Worm (Caenorhabditis elegans) whole organism, L4 larva: ENCODE data around the gene K03B4.6.

ENCODE experiments used
- F26F4.8 ChIP-seq: fragments of 200-800 bp; sonication (Bioruptor generic); conservative IDR thresholded peaks from 2 replicates; pipeline ENCODE4 v1.3.6; 2022; ENCODE audit warnings: missing genetic modification characterization, missing compliant biosample characterization
- F44E2.7 ChIP-seq: fragments of 200-800 bp; sonication (Bioruptor generic); IDR thresholded peaks from 2 replicates; pipeline ENCODE4 v2.1.2; 2022; ENCODE audit warnings: missing genetic modification characterization, missing compliant biosample characterization
- T26A8.4 ChIP-seq: fragments of 200-800 bp; sonication (Bioruptor generic); IDR thresholded peaks from 2 replicates; pipeline ENCODE4 v1.3.6; 2022; ENCODE audit warnings: missing genetic modification characterization, missing compliant biosample characterization
- Y105C5A.15 ChIP-seq: fragments of 200-800 bp; sonication (Bioruptor generic); IDR thresholded peaks from 2 replicates; pipeline ENCODE4 v1.3.6; 2022; ENCODE audit warnings: missing genetic modification characterization, missing compliant biosample characterization
- aly-2 ChIP-seq: sonication (generic microtip); optimal IDR thresholded peaks from 2 replicates; lab custom pipeline; 2018; ENCODE audit warnings: missing biosample characterization, missing genetic modification characterization
- ama-1 ChIP-seq: fragments of 150-350 bp; optimal IDR thresholded peaks from 2 replicates; lab custom pipeline; 2014; ENCODE audit warnings: inconsistent platforms, mixed read lengths
- ceh-20 ChIP-seq: fragments of 200-800 bp; sonication (Bioruptor generic); IDR thresholded peaks from 2 replicates; pipeline ENCODE4 v1.3.6; 2022; ENCODE audit warnings: missing genetic modification reagents, missing genetic modification characterization, missing compliant biosample characterization
- ces-1 ChIP-seq: fragments of 150-350 bp; sonication (generic microtip); optimal IDR thresholded peaks from 4 replicates; lab custom pipeline; 2014; ENCODE audit warnings: missing biosample characterization, missing genetic modification reagents, missing genetic modification characterization
- daf-16 ChIP-seq, 3 experiments: sonication (generic microtip); optimal IDR thresholded peaks; 2 replicates each; lab custom pipeline; 2016 to 2017; ENCODE audit warnings: missing genetic modification characterization in 3 of 3, missing genetic modification reagents in 3 of 3, mild to moderate bottlenecking in 2 of 3, missing compliant biosample characterization in 2 of 3, missing biosample characterization in 1 of 3, moderate library complexity in 1 of 3
- daf-19 ChIP-seq: fragments of 200-800 bp; sonication (Bioruptor generic); conservative IDR thresholded peaks from 2 replicates; pipeline ENCODE4 v1.3.6; 2022; ENCODE audit warnings: missing genetic modification characterization, missing compliant biosample characterization
- dmd-6 ChIP-seq: fragments of 200-800 bp; sonication (Bioruptor generic); IDR thresholded peaks from 2 replicates; pipeline ENCODE4 v1.3.6; 2022; ENCODE audit warnings: missing genetic modification reagents, missing genetic modification characterization, missing compliant biosample characterization
- dpl-1 ChIP-seq: fragments of 150-350 bp; optimal IDR thresholded peaks from 2 replicates; lab custom pipeline; 2014; ENCODE audit warnings: missing biosample characterization, missing genetic modification reagents, missing genetic modification characterization
- fos-1 ChIP-seq: fragments of 150-350 bp; optimal IDR thresholded peaks from 2 replicates; lab custom pipeline; 2014; ENCODE audit warnings: missing biosample characterization, missing genetic modification characterization
- hlh-11 ChIP-seq: fragments of 200-800 bp; sonication (Bioruptor generic); optimal IDR thresholded peaks from 2 replicates; lab custom pipeline; 2018; ENCODE audit warnings: mild to moderate bottlenecking, missing genetic modification characterization, missing compliant biosample characterization
- hlh-30 ChIP-seq: sonication (generic microtip); optimal IDR thresholded peaks from 2 replicates; lab custom pipeline; 2017; ENCODE audit warnings: antibody characterized with exemption, mild to moderate bottlenecking, missing genetic modification characterization, missing compliant biosample characterization; ENCODE audit not compliant: insufficient read depth
- lim-7 ChIP-seq: fragments of 200-800 bp; sonication (Bioruptor generic); IDR thresholded peaks from 2 replicates; pipeline ENCODE4 v1.3.6; 2022; ENCODE audit warnings: missing genetic modification characterization, missing compliant biosample characterization
- lin-13 ChIP-seq: fragments of 150-350 bp; optimal IDR thresholded peaks from 2 replicates; lab custom pipeline; 2014; ENCODE audit warnings: missing biosample characterization, missing genetic modification reagents, missing genetic modification characterization
- lin-15B ChIP-seq: fragments of 150-350 bp; sonication (generic microtip); optimal IDR thresholded peaks from 3 replicates; lab custom pipeline; 2014; ENCODE audit warnings: missing biosample characterization, missing genetic modification characterization
- lsy-2 ChIP-seq, 2 experiments: fragments of 150-350 bp in 1 of 2; sonication (generic microtip) in 1 of 2; optimal IDR thresholded peaks; 2 replicates each; lab custom pipeline; 2014 to 2017; ENCODE audit warnings: missing biosample characterization in 2 of 2, missing genetic modification characterization in 2 of 2
- mdl-1 ChIP-seq, 2 experiments: fragments of 150-350 bp in 1 of 2; sonication (generic microtip) in 1 of 2; optimal IDR thresholded peaks; 2 replicates each; lab custom pipeline; 2014 to 2017; ENCODE audit warnings: missing biosample characterization in 2 of 2, missing genetic modification characterization in 2 of 2
- mes-2 ChIP-seq: sonication (generic microtip); optimal IDR thresholded peaks from 2 replicates; lab custom pipeline; 2016; ENCODE audit warnings: missing genotype, mild to moderate bottlenecking, missing genetic modification characterization, missing compliant biosample characterization; ENCODE audit not compliant: poor library complexity, severe bottlenecking
- nhr-11 ChIP-seq: fragments of 150-350 bp; optimal IDR thresholded peaks from 2 replicates; lab custom pipeline; 2014; ENCODE audit warnings: missing biosample characterization, missing genetic modification characterization
- nhr-111 ChIP-seq: fragments of 200-800 bp; sonication (Bioruptor generic); optimal IDR thresholded peaks from 2 replicates; lab custom pipeline; 2018; ENCODE audit warnings: mild to moderate bottlenecking, missing genetic modification characterization, missing compliant biosample characterization
- php-3 ChIP-seq: fragments of 200-800 bp; sonication (Bioruptor generic); IDR thresholded peaks from 2 replicates; pipeline ENCODE4 v1.3.6; 2022; ENCODE audit warnings: missing genetic modification reagents, missing genetic modification characterization, missing compliant biosample characterization
- set-16 ChIP-seq: fragments of 200-800 bp; sonication (Bioruptor generic); IDR thresholded peaks from 2 replicates; pipeline ENCODE4 v1.3.6; 2022; ENCODE audit warnings: missing genetic modification reagents, missing genetic modification characterization, missing compliant biosample characterization
- skn-1 ChIP-seq: fragments of 150-350 bp; optimal IDR thresholded peaks from 2 replicates; lab custom pipeline; 2014; ENCODE audit warnings: missing biosample characterization, missing genetic modification characterization
- snpc-4 ChIP-seq: fragments of 150-350 bp; optimal IDR thresholded peaks from 2 replicates; lab custom pipeline; 2014; ENCODE audit warnings: missing biosample characterization, missing genetic modification characterization
- tag-97 ChIP-seq: fragments of 200-800 bp; sonication (Bioruptor generic); IDR thresholded peaks from 2 replicates; pipeline ENCODE4 v1.3.6; 2022; ENCODE audit warnings: missing genetic modification characterization, missing compliant biosample characterization
- unc-62 ChIP-seq, 3 experiments: fragments of 150-350 bp in 1 of 3; sonication (generic microtip); optimal IDR thresholded peaks in 2 of 3; peaks in 1 of 3; 1 replicate in 1 of 3; 2 replicates in 2 of 3; lab custom pipeline; 2014 to 2017; ENCODE audit warnings: missing biosample characterization in 3 of 3, missing genetic modification characterization in 3 of 3, missing genetic modification reagents in 3 of 3, missing genotype in 1 of 3
- ztf-7 ChIP-seq: fragments of 150-350 bp; optimal IDR thresholded peaks from 2 replicates; lab custom pipeline; 2014; ENCODE audit warnings: missing biosample characterization, missing genetic modification characterization

Gene K03B4.6

ce11 chrV:4698675-4699074 lies 22.7 kb upstream of the K03B4.6 start:
- TF ChIP-seq aly-2 (tag; lab: Kevin White, UChicago) (no peak), lim-7 (GFP tag; lab: Robert Waterston, UW) (no peak), Y105C5A.15 (no peak), ztf-7 (tag; lab: Kevin White, UChicago) (no peak)
- TF ChIP-seq, all 104 proteins: peak for 0

- TF ChIP-seq hlh-11 (tag; lab: Kevin White, UChicago): peak; percentile 37
- no peak for TF ChIP-seq lin-13 (GFP tag; lab: Kevin White, UChicago)
- no peak for TF ChIP-seq F44E2.7 (GFP tag; lab: Robert Waterston, UW)
- peak in 1 of 2 experiments; percentile 21 for TF ChIP-seq mdl-1 (tag; optimal IDR thresholded peaks at IDR 0.05; lab: Kevin White, UChicago)
- peak in 1 of 2 experiments; percentile 74 for TF ChIP-seq unc-62 (GFP tag; optimal IDR thresholded peaks at IDR 0.05 in 1 of 2; lab: Kevin White, UChicago)
- TF ChIP-seq unc-62 (tag; optimal IDR thresholded peaks at IDR 0.05; lab: Kevin White, UChicago): no peak
- TF ChIP-seq snpc-4 (tag; lab: Kevin White, UChicago): no peak
- peak; percentile 51 for TF ChIP-seq nhr-11 (tag; lab: Kevin White, UChicago)
- peak; percentile 38 for TF ChIP-seq hlh-30
- TF ChIP-seq T26A8.4 (GFP tag; lab: Robert Waterston, UW): no peak
- no peak for TF ChIP-seq skn-1 (tag; lab: Kevin White, UChicago)
- TF ChIP-seq ama-1: peak; percentile 13
- no peak for TF ChIP-seq dmd-6 (GFP tag; lab: Robert Waterston, UW)
- TF ChIP-seq lsy-2 (tag; optimal IDR thresholded peaks at IDR 0.05; lab: Kevin White, UChicago): peak in 1 of 2 experiments; percentile 5
- TF ChIP-seq F26F4.8 (GFP tag; lab: Robert Waterston, UW): no peak
- TF ChIP-seq fos-1 (tag; lab: Kevin White, UChicago): no peak
- TF ChIP-seq, all 104 proteins: peak for 7
These were observed 18.6 kb upstream of the K03B4.6 start for ce11 chrV:4694466-4695092.

ce11 chrV:4693282-4693588 lies 17.2 kb upstream of the K03B4.6 start:
- TF ChIP-seq dpl-1 (GFP tag; lab: Kevin White, UChicago) (no peak), daf-19 (GFP tag; lab: Robert Waterston, UW) (no peak), lim-7 (GFP tag; lab: Robert Waterston, UW) (no peak), lin-15B (tag; lab: Kevin White, UChicago) (no peak), hlh-30 (peak; percentile 11), unc-62 (GFP tag; optimal IDR thresholded peaks at IDR 0.05 in 1 of 2; lab: Kevin White, UChicago) (peak in 1 of 2 experiments; percentile 79), unc-62 (tag; optimal IDR thresholded peaks at IDR 0.05; lab: Kevin White, UChicago) (no peak), T26A8.4 (GFP tag; lab: Robert Waterston, UW) (no peak), nhr-111 (no peak), daf-16 (GFP tag; optimal IDR thresholded peaks at IDR 0.05; lab: Kevin White, UChicago) (peak in 1 of 2 experiments; percentile 51), daf-16 (tag; optimal IDR thresholded peaks at IDR 0.05; lab: Kevin White, UChicago) (no peak), ces-1 (GFP tag; lab: Kevin White, UChicago) (no peak)

- TF ChIP-seq tag-97 (GFP tag; lab: Robert Waterston, UW): no peak
- no peak for TF ChIP-seq lim-7 (GFP tag; lab: Robert Waterston, UW)
- peak; percentile 12 for TF ChIP-seq dpl-1 (GFP tag; lab: Kevin White, UChicago)
- no peak for TF ChIP-seq mes-2
- no peak for TF ChIP-seq nhr-111
- peak in 1 of 2 experiments; percentile 4 for TF ChIP-seq unc-62 (GFP tag; optimal IDR thresholded peaks at IDR 0.05 in 1 of 2; lab: Kevin White, UChicago)
- TF ChIP-seq unc-62 (tag; optimal IDR thresholded peaks at IDR 0.05; lab: Kevin White, UChicago): no peak
- TF ChIP-seq, all 104 proteins: peak for 2
These were observed 16.6 kb upstream of the K03B4.6 start, which contains the start of gene cpg-8 for ce11 chrV:4692382-4693281. Gene cpg-8, minus strand, starts transcription at chrV:4692432.

ce11 chrV:4691657-4692056 lies 15.7 kb upstream of the K03B4.6 start:
- TF ChIP-seq set-16 (peak; percentile 70; the same call in 1 of the 2 replicates), hlh-30 (no peak), unc-62 (GFP tag; optimal IDR thresholded peaks at IDR 0.05 in 1 of 2; lab: Kevin White, UChicago) (peak in 1 of 2 experiments; percentile 88), unc-62 (tag; optimal IDR thresholded peaks at IDR 0.05; lab: Kevin White, UChicago) (no peak), ceh-20 (GFP tag; lab: Robert Waterston, UW) (no peak), php-3 (GFP tag; lab: Robert Waterston, UW) (no peak)
- TF ChIP-seq, all 104 proteins: peak for 2
